Fruit fly (Drosophila melanogaster) Kc167 (cell line): ENCODE measurements around the gene CG1674.

ENCODE experiments used
- Sin3A ChIP-seq: fragments of >200 bp; optimal IDR thresholded peaks from 2 replicates; lab custom pipeline; 2018; ENCODE audit warnings: missing external identifiers
- h ChIP-seq: fragments of >200 bp; optimal IDR thresholded peaks from 3 replicates; lab custom pipeline; 2018; ENCODE audit warnings: missing external identifiers
- ttk ChIP-seq: sonication (Bioruptor generic); optimal IDR thresholded peaks from 2 replicates; lab custom pipeline; 2017; ENCODE audit warnings: missing external identifiers

DNA sequence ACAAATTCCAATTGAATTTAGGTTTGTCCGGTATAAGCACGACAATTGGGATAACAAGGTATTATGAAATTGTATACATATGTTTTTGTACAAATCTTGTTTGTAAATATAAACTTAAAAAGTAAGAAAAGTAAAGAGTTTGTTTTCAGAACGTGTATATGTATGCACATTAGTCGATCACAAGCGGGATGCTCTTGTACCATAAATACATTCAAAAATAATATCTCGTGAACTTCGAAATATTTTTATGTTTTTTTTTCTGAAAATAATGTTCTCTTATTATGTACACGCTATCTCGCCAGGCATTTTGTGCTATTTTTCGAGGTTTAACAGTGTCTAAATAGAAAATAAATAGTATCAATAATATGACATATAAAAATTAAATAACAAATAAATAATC, 24.2 kb downstream of the CG1674 start, which contains the start of gene RhoGAP102A:
- TF ChIP-seq Sin3A (lab: Kevin White, UChicago) (no peak), h (lab: Kevin White, UChicago) (no peak), ttk (no peak)
